Worm (Caenorhabditis elegans) whole organism, late embryonic: ENCODE measurements around the gene elt-4.

Source experiments
- lin-11 ChIP-seq: fragments of 200-800 bp; sonication (Bioruptor generic); optimal IDR thresholded peaks from 2 replicates; lab custom pipeline; 2018; ENCODE audit warnings: mild to moderate bottlenecking, missing genetic modification characterization, missing compliant biosample characterization
- nfya-1 ChIP-seq: sonication (generic microtip); optimal IDR thresholded peaks from 2 replicates; lab custom pipeline; 2017; ENCODE audit warnings: missing genetic modification characterization, mild to moderate bottlenecking, missing compliant biosample characterization, antibody characterized with exemption, moderate library complexity
- pag-3 ChIP-seq: sonication (generic microtip); optimal IDR thresholded peaks from 2 replicates; lab custom pipeline; 2016; ENCODE audit warnings: missing compliant biosample characterization, missing genetic modification characterization, borderline replicate concordance
- syd-9 ChIP-seq: sonication (generic microtip); optimal IDR thresholded peaks from 2 replicates; lab custom pipeline; 2016; ENCODE audit warnings: mild to moderate bottlenecking, missing genetic modification characterization, moderate library complexity, missing compliant biosample characterization

DNA sequence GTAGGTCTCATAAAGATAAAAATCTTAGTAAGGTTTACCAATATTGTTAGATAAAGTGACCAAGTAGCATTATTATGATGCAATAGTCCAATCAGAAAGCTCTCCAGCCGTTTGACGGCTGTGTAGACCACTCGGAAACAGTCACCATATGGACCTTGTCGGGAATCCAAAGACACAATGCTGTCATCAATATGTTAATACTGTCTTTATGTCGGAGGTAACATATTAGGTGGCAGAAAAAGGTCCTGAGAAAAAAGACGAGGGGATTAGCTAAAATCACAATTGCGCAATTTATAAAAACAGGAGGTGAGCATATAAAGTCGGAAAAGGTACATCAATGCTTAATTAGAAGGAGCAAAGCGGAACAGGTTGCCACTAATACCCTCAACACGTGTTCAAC is 32.6 kb downstream of the elt-4 start:
- TF ChIP-seq syd-9 (tag; lab: Kevin White, UChicago) (no peak), lin-11 (tag; lab: Kevin White, UChicago) (no peak), nfya-1 (tag; lab: Kevin White, UChicago) (no peak), pag-3 (no peak)
